Worm (Caenorhabditis elegans): ENCODE data around the gene gln-3.

The gln-3 gene

DNA sequence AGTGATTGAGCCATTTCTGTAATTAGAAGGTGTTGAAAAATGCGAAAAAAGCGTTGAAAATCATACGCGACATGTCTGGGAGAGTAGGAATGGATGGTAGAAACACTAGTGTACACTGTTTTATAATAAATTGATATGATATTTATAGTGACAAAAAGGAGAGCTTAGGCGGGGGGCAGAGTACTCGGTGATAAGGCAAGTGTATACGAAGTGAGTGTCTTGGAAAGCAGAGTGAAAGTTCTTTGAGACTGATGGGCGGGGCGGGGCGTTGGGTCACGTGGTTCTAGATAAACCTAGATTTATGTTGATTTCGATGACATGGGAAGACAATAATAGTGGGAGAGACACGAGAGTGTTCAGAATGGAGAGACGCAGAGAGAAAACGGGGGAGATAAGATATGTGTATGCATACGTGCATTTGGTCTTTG is at the start of gene gln-3:
TSS of gene gln-3 (minus strand) at position 73 of the 428 bp plus-strand sequence.
- peak; percentile 30 for TF ChIP-seq ztf-18 (tag; optimal IDR thresholded peaks at IDR 0.05)
- peak; percentile 48 for TF ChIP-seq ztf-26 (tag; optimal IDR thresholded peaks at IDR 0.05)
- TF ChIP-seq Y95B8A.8 (GFP tag; IDR thresholded peaks at IDR 0.05): 0 out of 2 replicates have a peak, but pooled peaks have one; percentile 6
- TF ChIP-seq atf-7 (tag; optimal IDR thresholded peaks at IDR 0.05): peak; percentile 29
- TF ChIP-seq nhr-90 (tag; optimal IDR thresholded peaks at IDR 0.05): peak; percentile 13
- peak; percentile 10 for TF ChIP-seq lin-54 (GFP tag; optimal IDR thresholded peaks at IDR 0.05)
- no peak for TF ChIP-seq madf-6 (GFP tag; IDR thresholded peaks at IDR 0.05)
- no peak; the same call in 1 of the 2 replicates for TF ChIP-seq hmg-1.2 (GFP tag; IDR thresholded peaks at IDR 0.05)
- TF ChIP-seq lir-1 (GFP tag; conservative IDR thresholded peaks at IDR 0.05): peak; percentile 23; the same call in 1 of the 2 replicates
- 0 out of 2 replicates have a peak, but pooled peaks have one; percentile 37 for TF ChIP-seq cebp-1 (GFP tag; IDR thresholded peaks at IDR 0.05)
- peak; percentile 43 for TF ChIP-seq cebp-1 (tag; optimal IDR thresholded peaks at IDR 0.05)
- TF ChIP-seq Y79H2A.3 (GFP tag; conservative IDR thresholded peaks at IDR 0.05): no peak
- TF ChIP-seq gei-17 (GFP tag; optimal IDR thresholded peaks at IDR 0.05): peak; percentile 37
- TF ChIP-seq Y53G8AR.9 (GFP tag; conservative IDR thresholded peaks at IDR 0.05): 0 out of 2 replicates have a peak, but pooled peaks have one; percentile 9
- no peak for TF ChIP-seq ccch-3 (GFP tag; optimal IDR thresholded peaks at IDR 0.05)
- TF ChIP-seq ama-1 (optimal IDR thresholded peaks at IDR 0.05): peak; percentile 6
- TF ChIP-seq ama-1 (GFP tag; optimal IDR thresholded peaks at IDR 0.05): no peak
- TF ChIP-seq nhr-80 (tag; optimal IDR thresholded peaks at IDR 0.05): peak; percentile 53
- peak; percentile 38; the same call in 1 of the 2 replicates for TF ChIP-seq pbrm-1 (GFP tag; IDR thresholded peaks at IDR 0.05)
- peak; percentile 39; the same call in 1 of the 2 replicates for TF ChIP-seq nfyb-1 (GFP tag; IDR thresholded peaks at IDR 0.05)
- peak; percentile 44 for TF ChIP-seq tbp1 (GFP tag; optimal IDR thresholded peaks at IDR 0.05)
- TF ChIP-seq snpc-4 (GFP tag; optimal IDR thresholded peaks at IDR 0.05): no peak
- TF ChIP-seq snpc-4 (tag; optimal IDR thresholded peaks at IDR 0.05): peak in 2 of 4 experiments; percentile 19 to 31
- TF ChIP-seq ztf-3 (GFP tag; optimal IDR thresholded peaks at IDR 0.05): peak; percentile 32
- no peak for TF ChIP-seq attf-5 (GFP tag; optimal IDR thresholded peaks at IDR 0.05)
- TF ChIP-seq egrh-3 (GFP tag; IDR thresholded peaks at IDR 0.05): peak; percentile 14; the same call in 1 of the 2 replicates

DNA sequence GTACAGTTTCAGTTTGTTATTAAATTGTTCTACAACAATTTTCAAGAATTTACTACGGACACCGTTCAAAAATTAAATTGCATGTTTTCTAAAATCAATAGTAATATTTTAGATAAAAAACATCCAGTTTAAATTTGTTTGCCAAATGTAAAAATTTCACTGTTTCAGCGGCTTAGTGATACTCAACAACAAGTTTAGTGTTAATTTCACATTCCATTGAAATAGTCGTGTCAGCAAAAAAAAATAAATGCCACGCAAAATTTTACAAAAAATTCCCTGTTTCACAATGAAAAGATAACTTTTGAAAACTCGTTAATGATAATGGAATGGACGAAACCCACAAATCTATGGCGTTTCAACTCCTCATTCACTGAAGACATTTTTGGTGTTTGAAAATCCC is 45.7 kb upstream of the gln-3 start:
- TF ChIP-seq snpc-4 (GFP tag; optimal IDR thresholded peaks at IDR 0.05) (no peak), snpc-4 (tag; optimal IDR thresholded peaks at IDR 0.05) (peak in 2 of 4 experiments; percentile 22 to 58), attf-6 (GFP tag; IDR thresholded peaks at IDR 0.05) (peak; percentile 54; the same call in 1 of the 2 replicates), C17E4.6 (GFP tag; IDR thresholded peaks at IDR 0.05) (no peak)

DNA sequence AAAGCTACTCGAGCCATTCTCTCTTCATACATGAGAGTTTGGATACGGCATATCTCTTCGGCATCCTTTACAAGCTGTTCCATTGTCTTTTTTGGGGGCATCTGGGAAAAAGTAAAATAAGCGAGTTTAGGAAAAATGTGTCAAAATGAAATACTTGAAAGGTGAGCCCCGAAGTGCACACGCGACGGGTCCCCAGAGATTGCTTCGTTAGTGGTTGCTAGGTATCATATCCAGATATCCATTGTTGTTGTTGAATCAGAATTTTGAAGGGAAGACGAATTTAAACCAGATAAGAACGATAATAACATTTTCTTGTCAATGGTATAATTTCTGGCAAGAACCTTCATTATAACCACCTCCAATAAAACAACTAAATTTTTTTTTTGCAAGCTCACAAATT is 40.4 kb upstream of the gln-3 start, which contains the start of gene H25K10.2:
TSS of gene H25K10.2 (minus strand) at position 101 of the 400 bp plus-strand sequence.
- TF ChIP-seq sptf-2 (GFP tag; optimal IDR thresholded peaks at IDR 0.05) (no peak), snpc-1.3 (tag; optimal IDR thresholded peaks at IDR 0.05; ENCODE audit: insufficient read depth) (no peak), hlh-12 (tag; optimal IDR thresholded peaks at IDR 0.05) (no peak), sea-2 (GFP tag; IDR thresholded peaks at IDR 0.05) (no peak), die-1 (tag; optimal IDR thresholded peaks at IDR 0.05) (no peak), gei-17 (GFP tag; optimal IDR thresholded peaks at IDR 0.05) (no peak), F57A8.1 (GFP tag; optimal IDR thresholded peaks at IDR 0.05) (no peak), rec-8 (tag; optimal IDR thresholded peaks at IDR 0.05) (no peak), ceh-91 (GFP tag; IDR thresholded peaks at IDR 0.05) (no peak), F52B5.7 (tag; optimal IDR thresholded peaks at IDR 0.05) (no peak), zim-3 (tag; optimal IDR thresholded peaks at IDR 0.05) (no peak), rpc-1 (optimal IDR thresholded peaks at IDR 0.05) (no peak), rpc-1 (tag; optimal IDR thresholded peaks at IDR 0.05) (no peak), sdz-38 (tag; optimal IDR thresholded peaks at IDR 0.05) (no peak), lin-35 (GFP tag; optimal IDR thresholded peaks at IDR 0.05) (no peak)
